Fruit fly (Drosophila melanogaster): Measurements from ENCODE around the gene CG34150.

Gene CG34150

DNA sequence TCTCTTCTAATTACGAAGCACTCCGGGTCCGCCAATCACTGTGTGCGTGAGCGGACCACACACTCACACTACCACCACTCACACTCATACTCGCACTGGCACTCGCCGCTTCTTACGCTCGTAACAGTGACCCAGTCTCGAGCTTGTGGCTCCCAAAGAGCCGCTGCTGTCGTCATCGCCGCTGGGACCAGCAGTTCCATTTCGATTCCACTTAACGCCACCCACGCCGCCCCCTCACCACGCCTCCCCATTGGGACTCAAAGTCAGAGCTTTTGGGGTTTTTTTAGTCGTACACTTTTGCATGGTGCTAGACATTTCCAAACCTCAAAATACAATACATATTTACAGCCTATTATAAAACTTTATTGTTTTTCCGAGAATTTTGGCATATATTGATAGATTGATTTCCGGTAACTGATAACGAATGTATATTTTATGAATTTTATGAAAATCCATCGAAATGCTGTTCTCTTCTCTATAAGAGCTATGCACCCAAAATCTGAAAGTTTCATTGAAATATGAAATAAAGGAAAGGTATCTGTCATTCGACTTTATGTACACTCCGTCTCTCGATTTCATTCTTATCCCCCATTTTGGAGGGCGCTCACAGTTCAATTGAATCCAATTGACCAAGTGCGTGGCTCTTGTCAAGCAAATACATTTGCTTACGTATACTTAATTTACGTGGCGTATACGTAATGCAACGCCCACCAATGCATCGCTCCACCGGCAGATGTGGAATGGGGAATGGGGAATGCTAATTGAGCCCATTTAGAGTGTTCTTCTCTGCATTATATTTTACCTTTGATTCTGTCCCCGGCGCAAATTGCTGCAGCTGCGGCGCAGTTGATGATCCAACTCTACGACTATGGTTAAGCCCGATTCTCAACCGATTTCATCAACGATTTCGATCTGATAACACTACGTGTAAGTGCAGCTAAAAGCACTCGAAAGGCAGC lies 42.5 kb upstream of the CG34150 start, which contains the start of gene CG42331 (continued):
- TF ChIP-seq Asciz (GFP tag; optimal IDR thresholded peaks at IDR 0.05) (peak; percentile 63), NK7.1 (GFP tag; optimal IDR thresholded peaks at IDR 0.05) (peak; percentile 24), Bgb (GFP tag; IDR thresholded peaks at IDR 0.05; ENCODE audit: partially characterized antibody) (no peak), CG33557 (GFP tag; optimal IDR thresholded peaks at IDR 0.05) (no peak), pan (optimal IDR thresholded peaks at IDR 0.05) (no peak), pan (GFP tag; optimal IDR thresholded peaks at IDR 0.05 in 1 of 2, IDR thresholded peaks at IDR 0.05 in 1 of 2) (peak in 1 of 2 experiments; percentile 43), Adf1 (GFP tag; IDR thresholded peaks at IDR 0.05) (peak; percentile 71), CG7745 (tag; optimal IDR thresholded peaks at IDR 0.05) (no peak), ems (GFP tag; optimal IDR thresholded peaks at IDR 0.05) (peak; percentile 48), ken (GFP tag; IDR thresholded peaks at IDR 0.05) (no peak; the same call in 2 of the 3 replicates), sens-2 (GFP tag; IDR thresholded peaks at IDR 0.05) (no peak), CG2875 (GFP tag; optimal IDR thresholded peaks at IDR 0.05) (peak; percentile 42), Dip3 (GFP tag; optimal IDR thresholded peaks at IDR 0.05) (peak; percentile 46), crc (GFP tag; optimal IDR thresholded peaks at IDR 0.05) (no peak), sob (GFP tag; IDR thresholded peaks at IDR 0.05) (peak; percentile 28; the same call in 1 of the 2 replicates), CG1024 (GFP tag; IDR thresholded peaks at IDR 0.05) (no peak), onecut (GFP tag; IDR thresholded peaks at IDR 0.05) (peak; percentile 25; the same call in 1 of the 2 replicates), CG10654 (GFP tag; optimal IDR thresholded peaks at IDR 0.05) (peak; percentile 12), CG4730 (GFP tag; IDR thresholded peaks at IDR 0.05) (no peak), CG11696 (GFP tag; IDR thresholded peaks at IDR 0.05) (no peak), CG6254 (GFP tag; optimal IDR thresholded peaks at IDR 0.05) (no peak), MESR4 (GFP tag; optimal IDR thresholded peaks at IDR 0.05) (no peak), CG32767 (GFP tag; IDR thresholded peaks at IDR 0.05) (peak; percentile 28; the same call in 1 of the 2 replicates), CG17568 (GFP tag; optimal IDR thresholded peaks at IDR 0.05) (peak; percentile 8), CG13424 (tag; optimal IDR thresholded peaks at IDR 0.05) (peak; percentile 69), Lpt (GFP tag; optimal IDR thresholded peaks at IDR 0.05) (no peak), pnt (GFP tag; optimal IDR thresholded peaks at IDR 0.05) (peak; percentile 40), CG3726 (GFP tag; IDR thresholded peaks at IDR 0.05) (no peak), ind (GFP tag; optimal IDR thresholded peaks at IDR 0.05) (peak; percentile 65), ato (GFP tag; IDR thresholded peaks at IDR 0.05; ENCODE audit: partially characterized antibody) (no peak), CG10979 (tag; optimal IDR thresholded peaks at IDR 0.05) (peak; percentile 46), Camta (GFP tag; optimal IDR thresholded peaks at IDR 0.05) (peak; percentile 39), CG31441 (GFP tag; IDR thresholded peaks at IDR 0.05) (peak; percentile 71), ewg (GFP tag; optimal IDR thresholded peaks at IDR 0.05) (peak; percentile 15), fd102C (GFP tag; optimal IDR thresholded peaks at IDR 0.05) (no peak), toy (GFP tag; IDR thresholded peaks at IDR 0.05) (no peak), Chrac-16 (GFP tag; optimal IDR thresholded peaks at IDR 0.05) (peak; percentile 1), CG1832 (GFP tag; optimal IDR thresholded peaks at IDR 0.05) (no peak), Mrtf (GFP tag; IDR thresholded peaks at IDR 0.05) (no peak), gcm (GFP tag; optimal IDR thresholded peaks at IDR 0.05) (peak; percentile 57), Mes4 (GFP tag; optimal IDR thresholded peaks at IDR 0.05) (no peak), exex (tag; optimal IDR thresholded peaks at IDR 0.05) (peak; percentile 65), CG11085 (GFP tag; IDR thresholded peaks at IDR 0.05) (no peak), mam (GFP tag; optimal IDR thresholded peaks at IDR 0.05) (peak; percentile 48), emc (GFP tag; optimal IDR thresholded peaks at IDR 0.05) (peak; percentile 5), stc (GFP tag; IDR thresholded peaks at IDR 0.05) (peak; percentile 58), CG14667 (GFP tag; IDR thresholded peaks at IDR 0.05) (no peak), shn (GFP tag; optimal IDR thresholded peaks at IDR 0.05) (peak; percentile 57), C15 (GFP tag; IDR thresholded peaks at IDR 0.05) (no peak)

All from whole organism, embryonic.